Fruit fly (Drosophila melanogaster) whole organism, wandering third instar larva: ENCODE results near the gene smid.

Experiments used
- Abd-B ChIP-seq: fragments of >200 bp; optimal IDR thresholded peaks from 2 replicates; lab custom pipeline; 2017; ENCODE audit warnings: missing biosample characterization, missing genetic modification characterization
- CG32264 ChIP-seq: fragments of 200-800 bp; sonication (Bioruptor generic); optimal IDR thresholded peaks from 2 replicates; lab custom pipeline; 2016; ENCODE audit warnings: missing biosample characterization, missing genetic modification characterization
- CG9705 ChIP-seq: fragments of 200-800 bp; sonication (Bioruptor generic); optimal IDR thresholded peaks from 2 replicates; lab custom pipeline; 2018; ENCODE audit warnings: missing biosample characterization, mild to moderate bottlenecking, missing genetic modification characterization
- CrebA ChIP-seq: fragments of 200-800 bp; sonication (Bioruptor generic); optimal IDR thresholded peaks from 2 replicates; lab custom pipeline; 2016; ENCODE audit warnings: missing biosample characterization, mild to moderate bottlenecking, missing genetic modification characterization, borderline replicate concordance
- Dfd ChIP-seq: fragments of >200 bp; optimal IDR thresholded peaks from 2 replicates; lab custom pipeline; 2017; ENCODE audit warnings: missing biosample characterization, missing genetic modification characterization
- Dif ChIP-seq: fragments of 200-275, 200-300 bp; sonication (Bioruptor generic); optimal IDR thresholded peaks from 2 replicates; lab custom pipeline; 2018; ENCODE audit warnings: missing biosample characterization, missing genetic modification characterization; ENCODE audit not compliant: partially characterized antibody
- GATAd ChIP-seq: sonication (Bioruptor generic); optimal IDR thresholded peaks from 2 replicates; lab custom pipeline; 2016; ENCODE audit warnings: missing biosample characterization, missing genetic modification characterization
- HLH106 ChIP-seq: fragments of 200-800 bp; optimal IDR thresholded peaks from 3 replicates; lab custom pipeline; 2019; ENCODE audit warnings: missing biosample characterization, mild to moderate bottlenecking, missing genetic modification characterization, moderate library complexity
- Hnf4 ChIP-seq: fragments of 200-800 bp; sonication (Bioruptor generic); optimal IDR thresholded peaks from 2 replicates; lab custom pipeline; 2016; ENCODE audit warnings: missing biosample characterization, mild to moderate bottlenecking, missing genetic modification characterization
- Hr78 ChIP-seq: fragments of >200 bp; optimal IDR thresholded peaks from 2 replicates; lab custom pipeline; 2017; ENCODE audit warnings: missing biosample characterization, missing genetic modification characterization
- Hr83 ChIP-seq: fragments of 200-300 bp; sonication (Bioruptor generic); optimal IDR thresholded peaks from 2 replicates; lab custom pipeline; 2016; ENCODE audit warnings: missing biosample characterization, mild to moderate bottlenecking, missing genetic modification characterization, moderate library complexity; ENCODE audit not compliant: poor library complexity, severe bottlenecking
- Jra ChIP-seq: sonication (Bioruptor generic); optimal IDR thresholded peaks from 2 replicates; lab custom pipeline; 2016; ENCODE audit warnings: missing biosample characterization, missing genetic modification characterization
- Mio ChIP-seq: sonication (Bioruptor generic); optimal IDR thresholded peaks from 2 replicates; lab custom pipeline; 2016; ENCODE audit warnings: missing biosample characterization, missing genetic modification characterization
- Myc ChIP-seq: fragments of >200 bp; optimal IDR thresholded peaks from 2 replicates; lab custom pipeline; 2017
- N ChIP-seq: fragments of >200 bp; optimal IDR thresholded peaks from 2 replicates; lab custom pipeline; 2018; ENCODE audit warnings: missing biosample characterization, missing external identifiers, missing genetic modification characterization
- OdsH ChIP-seq: fragments of 200-800 bp; sonication (Bioruptor generic); optimal IDR thresholded peaks from 2 replicates; lab custom pipeline; 2016; ENCODE audit warnings: missing biosample characterization, mild to moderate bottlenecking, missing genetic modification characterization
- Rel ChIP-seq, 2 experiments: fragments of 200-800 bp; sonication (Bioruptor generic) in 1 of 2; optimal IDR thresholded peaks; 2 replicates in 1 of 2; 3 replicates in 1 of 2; lab custom pipeline; 2016 to 2019; ENCODE audit warnings: mild to moderate bottlenecking in 2 of 2, missing biosample characterization in 2 of 2, missing genetic modification characterization in 2 of 2, moderate library complexity in 1 of 2
- Sp1 ChIP-seq: fragments of 200-800 bp; sonication (Bioruptor generic); optimal IDR thresholded peaks from 3 replicates; lab custom pipeline; 2019; ENCODE audit warnings: missing biosample characterization, mild to moderate bottlenecking, missing genetic modification characterization, moderate library complexity
- Vsx2 ChIP-seq: fragments of 200-300, 225-300 bp; sonication (Bioruptor generic); optimal IDR thresholded peaks from 2 replicates; lab custom pipeline; 2018; ENCODE audit warnings: missing biosample characterization, missing genetic modification characterization; ENCODE audit not compliant: partially characterized antibody
- br ChIP-seq: fragments of 200-800 bp; sonication (Bioruptor generic); optimal IDR thresholded peaks from 2 replicates; lab custom pipeline; 2016; ENCODE audit warnings: missing biosample characterization, missing genetic modification characterization
- brk ChIP-seq: fragments of 200-800 bp; sonication (Bioruptor generic); optimal IDR thresholded peaks from 2 replicates; lab custom pipeline; 2016; ENCODE audit warnings: missing biosample characterization, mild to moderate bottlenecking, missing genetic modification characterization
- dl ChIP-seq, 2 experiments: fragments of 175-275, 200-275 bp in 1 of 2; fragments of 200-275 bp in 1 of 2; sonication (Bioruptor generic); optimal IDR thresholded peaks; lab custom pipeline; 2018; ENCODE audit warnings: mild to moderate bottlenecking in 2 of 2, missing biosample characterization in 2 of 2, missing genetic modification characterization in 2 of 2, moderate library complexity in 2 of 2; ENCODE audit not compliant: partially characterized antibody in 2 of 2, insufficient read depth in 1 of 2
- dmrt93B ChIP-seq: fragments of 200-800 bp; sonication (Bioruptor generic); optimal IDR thresholded peaks from 2 replicates; lab custom pipeline; 2018; ENCODE audit warnings: missing biosample characterization, mild to moderate bottlenecking, missing genetic modification characterization
- dsf ChIP-seq: sonication (Bioruptor generic); optimal IDR thresholded peaks from 2 replicates; lab custom pipeline; 2016; ENCODE audit warnings: missing biosample characterization, missing genetic modification characterization, borderline replicate concordance
- ey ChIP-seq: fragments of 200-800 bp; sonication (Bioruptor generic); optimal IDR thresholded peaks from 2 replicates; lab custom pipeline; 2016; ENCODE audit warnings: missing biosample characterization, missing genetic modification characterization
- foxo ChIP-seq, 2 experiments: fragments of 200-800 bp; sonication (Bioruptor generic); optimal IDR thresholded peaks; 2 replicates in 1 of 2; 3 replicates in 1 of 2; lab custom pipeline; 2016 to 2017; ENCODE audit warnings: missing biosample characterization in 2 of 2, missing genetic modification characterization in 2 of 2
- fru ChIP-seq: fragments of 200-800 bp; sonication (Bioruptor generic); optimal IDR thresholded peaks from 3 replicates; lab custom pipeline; 2016; ENCODE audit warnings: missing biosample characterization, mild to moderate bottlenecking, missing genetic modification characterization
- h ChIP-seq: fragments of 200-800 bp; sonication (Bioruptor generic); optimal IDR thresholded peaks from 3 replicates; lab custom pipeline; 2016; ENCODE audit warnings: missing biosample characterization, mild to moderate bottlenecking, missing genetic modification characterization
- jim ChIP-seq: fragments of 175-275, 200-325 bp; sonication (Bioruptor generic); optimal IDR thresholded peaks from 2 replicates; lab custom pipeline; 2016; ENCODE audit warnings: missing biosample characterization, mild to moderate bottlenecking, missing genetic modification characterization
- lola ChIP-seq: fragments of >200 bp; optimal IDR thresholded peaks from 2 replicates; lab custom pipeline; 2017; ENCODE audit warnings: missing biosample characterization, missing genetic modification characterization
- pan ChIP-seq: fragments of >200 bp; optimal IDR thresholded peaks from 2 replicates; lab custom pipeline; 2017
- psq ChIP-seq: fragments of 200-800 bp; sonication (Bioruptor generic); optimal IDR thresholded peaks from 3 replicates; lab custom pipeline; 2017; ENCODE audit warnings: missing biosample characterization, mild to moderate bottlenecking, missing genetic modification characterization, moderate library complexity
- rgr ChIP-seq: fragments of 200-800 bp; sonication (Bioruptor generic); optimal IDR thresholded peaks from 3 replicates; lab custom pipeline; 2016; ENCODE audit warnings: missing biosample characterization, mild to moderate bottlenecking, missing genetic modification characterization
- sage ChIP-seq: fragments of 200-800 bp; sonication (Bioruptor generic); optimal IDR thresholded peaks from 2 replicates; lab custom pipeline; 2016; ENCODE audit warnings: missing biosample characterization, mild to moderate bottlenecking, missing genetic modification characterization
- sv ChIP-seq: fragments of 200-800 bp; sonication (Bioruptor generic); optimal IDR thresholded peaks from 3 replicates; lab custom pipeline; 2016; ENCODE audit warnings: missing biosample characterization, missing genetic modification characterization
- tai ChIP-seq: sonication (Bioruptor generic); optimal IDR thresholded peaks from 2 replicates; lab custom pipeline; 2016; ENCODE audit warnings: missing biosample characterization, missing genetic modification characterization
- usp ChIP-seq: fragments of >200 bp; optimal IDR thresholded peaks from 2 replicates; lab custom pipeline; 2017; ENCODE audit warnings: missing biosample characterization, missing genetic modification characterization
- woc ChIP-seq: sonication (Bioruptor generic); optimal IDR thresholded peaks from 2 replicates; lab custom pipeline; 2016; ENCODE audit warnings: missing biosample characterization, mild to moderate bottlenecking, missing genetic modification characterization

The smid gene

dm6 chr3L:7356386-7357117, 24.9 kb upstream of the smid start, which contains the start of gene CTCF:
CTCF (minus strand) TSS chr3L:7356713.
- TF ChIP-seq br (GFP tag; lab: Kevin White, UChicago) (peak; percentile 44), Sp1 (GFP tag; lab: Kevin White, UChicago) (peak; percentile 16), Jra (GFP tag; lab: Kevin White, UChicago) (peak; percentile 14), psq (peak; percentile 21), rgr (GFP tag; lab: Kevin White, UChicago) (peak; percentile 50), h (peak; percentile 56), foxo (GFP tag; optimal IDR thresholded peaks at IDR 0.05; lab: Kevin White, UChicago) (peak in 1 of 2 experiments; percentile 46), Rel (GFP tag; optimal IDR thresholded peaks at IDR 0.05; lab: Kevin White, UChicago) (no peak), Rel (tag; optimal IDR thresholded peaks at IDR 0.05; lab: Kevin White, UChicago) (peak; percentile 15), Mio (GFP tag; lab: Kevin White, UChicago) (no peak), lola (GFP tag; lab: Kevin White, UChicago) (no peak), HLH106 (tag; lab: Kevin White, UChicago) (peak; percentile 56), ey (peak; percentile 30), OdsH (GFP tag; lab: Kevin White, UChicago) (peak; percentile 37), Hr78 (GFP tag; lab: Kevin White, UChicago) (no peak), N (GFP tag; lab: Kevin White, UChicago) (no peak), Myc (lab: Kevin White, UChicago) (peak; percentile 80)

DNA sequence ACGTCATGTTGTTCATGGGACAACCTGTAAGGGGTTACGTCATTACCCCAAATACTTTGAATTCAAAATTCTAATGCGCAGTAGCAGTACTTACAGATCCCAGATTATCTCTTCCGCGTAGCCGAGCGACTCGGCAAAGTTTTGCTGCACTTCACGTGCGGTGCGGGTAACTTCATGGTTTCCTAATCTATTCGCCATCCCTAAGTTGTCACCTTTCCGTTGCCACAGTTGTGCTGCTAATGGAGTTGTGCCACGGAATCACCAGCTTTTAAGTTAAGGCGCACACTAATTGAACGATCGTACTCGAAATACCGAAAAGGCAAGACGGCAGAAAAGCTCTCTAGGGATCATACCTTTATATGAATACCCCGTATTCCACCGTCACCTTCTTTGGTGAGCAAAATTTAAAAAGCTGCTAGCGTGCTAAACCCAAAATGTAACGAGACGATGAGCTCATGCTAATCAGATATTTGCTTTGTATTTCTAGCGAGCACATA, 21.5 kb upstream of the smid start, which contains the start of gene pst:
Gene pst (minus strand): TSS at position 437 of the 497 bp plus-strand sequence.
- TF ChIP-seq Sp1 (GFP tag; lab: Kevin White, UChicago) (peak; percentile 25), GATAd (no peak), fru (peak; percentile 18), Dif (GFP tag; lab: Kevin White, UChicago) (peak; percentile 46), Jra (GFP tag; lab: Kevin White, UChicago) (peak; percentile 19), Rel (GFP tag; optimal IDR thresholded peaks at IDR 0.05; lab: Kevin White, UChicago) (no peak), Rel (tag; optimal IDR thresholded peaks at IDR 0.05; lab: Kevin White, UChicago) (peak; percentile 100), Hr83 (peak; percentile 58), Vsx2 (GFP tag; lab: Kevin White, UChicago) (no peak), lola (GFP tag; lab: Kevin White, UChicago) (no peak), rgr (GFP tag; lab: Kevin White, UChicago) (no peak), dsf (no peak), ey (no peak), Mio (GFP tag; lab: Kevin White, UChicago) (no peak)

- TF ChIP-seq Dfd (no peak), HLH106 (tag; lab: Kevin White, UChicago) (peak; percentile 55), brk (GFP tag; lab: Kevin White, UChicago) (no peak), CG9705 (GFP tag; lab: Kevin White, UChicago) (no peak), br (GFP tag; lab: Kevin White, UChicago) (peak; percentile 35), rgr (GFP tag; lab: Kevin White, UChicago) (no peak), jim (GFP tag; lab: Kevin White, UChicago) (no peak), Hnf4 (GFP tag; lab: Kevin White, UChicago) (peak; percentile 35), ey (no peak), Dif (GFP tag; lab: Kevin White, UChicago) (no peak), GATAd (no peak), dl (GFP tag; optimal IDR thresholded peaks at IDR 0.05; lab: Kevin White, UChicago; ENCODE audit: insufficient read depth in 1 of 2, partially characterized antibody in 2 of 2) (no peak), Vsx2 (GFP tag; lab: Kevin White, UChicago) (no peak), pan (lab: Kevin White, UChicago) (no peak), sage (GFP tag; lab: Kevin White, UChicago) (no peak), Rel (GFP tag; optimal IDR thresholded peaks at IDR 0.05; lab: Kevin White, UChicago) (no peak), Rel (tag; optimal IDR thresholded peaks at IDR 0.05; lab: Kevin White, UChicago) (no peak), woc (GFP tag; lab: Kevin White, UChicago) (no peak), fru (no peak), OdsH (GFP tag; lab: Kevin White, UChicago) (no peak), h (no peak), CrebA (no peak), dsf (no peak), Hr83 (peak; percentile 61), Jra (GFP tag; lab: Kevin White, UChicago) (no peak), Sp1 (GFP tag; lab: Kevin White, UChicago) (no peak), Hr78 (GFP tag; lab: Kevin White, UChicago) (no peak), Mio (GFP tag; lab: Kevin White, UChicago) (no peak), lola (GFP tag; lab: Kevin White, UChicago) (no peak), sv (GFP tag; lab: Kevin White, UChicago) (peak; percentile 21), psq (peak; percentile 27), dmrt93B (GFP tag; lab: Kevin White, UChicago) (no peak), Myc (lab: Kevin White, UChicago) (peak; percentile 44), N (GFP tag; lab: Kevin White, UChicago) (no peak), usp (GFP tag; lab: Kevin White, UChicago) (no peak), foxo (GFP tag; optimal IDR thresholded peaks at IDR 0.05; lab: Kevin White, UChicago) (peak in 1 of 2 experiments; percentile 54), tai (GFP tag; lab: Kevin White, UChicago) (no peak), CG32264 (GFP tag; lab: Kevin White, UChicago) (no peak), Abd-B (GFP tag; lab: Kevin White, UChicago) (no peak)
- TF ChIP-seq, all 38 proteins: peak for 8
Measured at dm6 chr3L:7360324-7360852, 21.0 kb upstream of the smid start, which contains the start of gene Sec63. Sec63 (plus strand) TSS chr3L:7360561.
